Worm (Caenorhabditis elegans) whole organism, early embryonic: ENCODE results near the gene ZK54.3.

Experiments
- B0310.2 ChIP-seq: sonication (generic microtip); optimal IDR thresholded peaks from 2 replicates; lab custom pipeline; 2016; ENCODE audit warnings: mild to moderate bottlenecking, missing genetic modification characterization, missing compliant biosample characterization
- F13C5.2 ChIP-seq: sonication (generic microtip); optimal IDR thresholded peaks from 2 replicates; lab custom pipeline; 2017; ENCODE audit warnings: mild to moderate bottlenecking, missing genetic modification characterization, inconsistent platforms, missing compliant biosample characterization
- aly-1 ChIP-seq: sonication (generic microtip); optimal IDR thresholded peaks from 2 replicates; lab custom pipeline; 2016; ENCODE audit warnings: missing genetic modification characterization, missing compliant biosample characterization
- ama-1 ChIP-seq: fragments of 150-350 bp; optimal IDR thresholded peaks from 2 replicates; lab custom pipeline; 2014
- ceh-13 ChIP-seq: fragments of 200-800 bp; sonication (Bioruptor generic); optimal IDR thresholded peaks from 2 replicates; lab custom pipeline; 2018; ENCODE audit warnings: mild to moderate bottlenecking, missing genetic modification characterization, missing compliant biosample characterization
- ceh-36 ChIP-seq: sonication (generic microtip); optimal IDR thresholded peaks from 2 replicates; lab custom pipeline; 2016; ENCODE audit warnings: missing genetic modification characterization, inconsistent platforms, missing compliant biosample characterization
- ets-7 ChIP-seq: sonication (generic microtip); optimal IDR thresholded peaks from 2 replicates; lab custom pipeline; 2016; ENCODE audit warnings: missing genotype, missing genetic modification characterization, missing compliant biosample characterization
- flt-1 ChIP-seq: fragments of 200-800 bp; sonication (Bioruptor generic); IDR thresholded peaks from 2 replicates; pipeline ENCODE4 v1.3.6; 2022; ENCODE audit warnings: missing genetic modification characterization, missing compliant biosample characterization
- hmbx-1 ChIP-seq: sonication (generic microtip); optimal IDR thresholded peaks from 2 replicates; lab custom pipeline; 2016; ENCODE audit warnings: mild to moderate bottlenecking, missing genetic modification characterization, missing compliant biosample characterization
- hmg-4 ChIP-seq: fragments of 200-800 bp; sonication (Bioruptor generic); optimal IDR thresholded peaks from 2 replicates; lab custom pipeline; 2018; ENCODE audit warnings: mild to moderate bottlenecking, missing genetic modification characterization, missing compliant biosample characterization
- hnd-1 ChIP-seq: sonication (generic microtip); optimal IDR thresholded peaks from 2 replicates; lab custom pipeline; 2016; ENCODE audit warnings: missing genetic modification characterization, missing compliant biosample characterization
- pes-1 ChIP-seq: fragments of 200-800 bp; sonication (Bioruptor generic); IDR thresholded peaks from 2 replicates; pipeline ENCODE4 v1.3.6; 2022; ENCODE audit warnings: missing genetic modification reagents, missing genetic modification characterization, missing compliant biosample characterization
- scrt-1 ChIP-seq: fragments of 200-800 bp; sonication (Bioruptor generic); IDR thresholded peaks from 2 replicates; pipeline ENCODE4 v1.3.6; 2022; ENCODE audit warnings: missing genetic modification characterization, missing compliant biosample characterization
- sea-1 ChIP-seq: fragments of 200-800 bp; sonication (Bioruptor generic); conservative IDR thresholded peaks from 2 replicates; pipeline ENCODE4 v1.3.6; 2022; ENCODE audit warnings: missing genetic modification characterization, missing compliant biosample characterization
- tbx-11 ChIP-seq: fragments of 200-800 bp; sonication (Bioruptor generic); IDR thresholded peaks from 2 replicates; pipeline ENCODE4 v1.3.6; 2022; ENCODE audit warnings: missing genetic modification characterization, missing compliant biosample characterization
- tbx-37 ChIP-seq: fragments of 200-800 bp; sonication (Bioruptor generic); conservative IDR thresholded peaks from 2 replicates; pipeline ENCODE4 v1.3.6; 2022; ENCODE audit warnings: missing genetic modification reagents, missing genetic modification characterization, missing compliant biosample characterization
- tra-4 ChIP-seq: sonication (generic microtip); optimal IDR thresholded peaks from 2 replicates; lab custom pipeline; 2017; ENCODE audit warnings: missing genetic modification characterization, missing compliant biosample characterization

The ZK54.3 gene

ce11 chrX:17466615-17467014 lies at the start of gene ZK54.3:
TSS of gene ZK54.3 (minus strand) at chrX:17467005.
- TF ChIP-seq sea-1 (GFP tag; lab: Robert Waterston, UW) (no peak), tra-4 (no peak), F13C5.2 (no peak), scrt-1 (GFP tag; lab: Robert Waterston, UW) (no peak), pes-1 (GFP tag; lab: Robert Waterston, UW) (no peak), hmg-4 (GFP tag; lab: Kevin White, UChicago) (no peak), B0310.2 (tag; lab: Kevin White, UChicago) (no peak), ama-1 (no peak), aly-1 (tag; lab: Kevin White, UChicago) (no peak), hnd-1 (tag; lab: Kevin White, UChicago) (no peak), ets-7 (tag; lab: Kevin White, UChicago) (no peak), tbx-11 (no peak), ceh-36 (tag; lab: Kevin White, UChicago) (no peak), tbx-37 (GFP tag; lab: Robert Waterston, UW) (no peak)

- TF ChIP-seq tbx-11 (no peak), ceh-13 (no peak), hnd-1 (tag; lab: Kevin White, UChicago) (no peak), aly-1 (tag; lab: Kevin White, UChicago) (no peak), B0310.2 (tag; lab: Kevin White, UChicago) (no peak), hmbx-1 (tag; lab: Kevin White, UChicago) (no peak), flt-1 (GFP tag; lab: Robert Waterston, UW) (no peak), tra-4 (no peak), F13C5.2 (no peak), tbx-37 (GFP tag; lab: Robert Waterston, UW) (no peak)
Measured at ce11 chrX:17516461-17516860, 49.7 kb upstream of the ZK54.3 start.

DNA sequence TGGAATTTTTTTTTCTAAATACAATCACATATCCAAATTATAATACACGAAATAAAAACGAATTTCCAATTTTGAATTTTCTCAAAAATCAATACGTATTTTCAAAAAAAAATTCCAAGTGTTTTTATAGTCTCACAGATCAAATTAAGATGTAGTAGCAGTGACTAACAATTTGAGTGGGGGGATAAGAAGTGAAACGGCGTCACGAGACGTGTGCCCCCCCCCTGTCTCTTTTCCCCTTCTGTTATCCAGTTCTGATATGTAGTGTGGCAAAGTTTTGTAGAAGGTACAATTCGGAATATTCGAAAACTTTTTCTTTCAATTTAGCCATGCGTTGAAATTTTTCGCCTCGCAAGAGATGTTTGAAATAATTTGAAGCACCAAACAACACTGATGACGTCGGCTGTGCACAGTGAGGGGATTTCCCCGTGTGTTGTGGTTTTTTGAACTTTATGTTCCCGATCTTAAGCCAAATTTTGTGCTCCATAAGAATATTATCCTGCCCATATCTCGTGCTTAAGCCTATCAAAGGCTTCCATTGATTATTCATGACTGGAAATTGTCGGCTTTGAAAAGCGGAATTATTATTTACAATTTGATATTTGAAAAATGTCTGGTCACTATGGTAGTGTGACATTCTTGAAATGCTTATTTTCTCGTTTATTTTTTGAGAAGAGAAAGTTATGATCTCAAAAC lies 48.5 kb upstream of the ZK54.3 start:
- no peak for TF ChIP-seq ceh-36 (tag; lab: Kevin White, UChicago)

- TF ChIP-seq scrt-1 (GFP tag; lab: Robert Waterston, UW) (no peak), hmg-4 (GFP tag; lab: Kevin White, UChicago) (no peak), flt-1 (GFP tag; lab: Robert Waterston, UW) (no peak), ets-7 (tag; lab: Kevin White, UChicago) (no peak), tbx-37 (GFP tag; lab: Robert Waterston, UW) (no peak), ceh-13 (no peak)
Measured at ce11 chrX:17514422-17514821, 47.6 kb upstream of the ZK54.3 start.

- TF ChIP-seq tbx-37 (GFP tag; lab: Robert Waterston, UW) (no peak), hmg-4 (GFP tag; lab: Kevin White, UChicago) (peak; percentile 85), F13C5.2 (peak; percentile 36), flt-1 (GFP tag; lab: Robert Waterston, UW) (no peak), tra-4 (no peak), scrt-1 (GFP tag; lab: Robert Waterston, UW) (no peak), ama-1 (no peak), ceh-36 (tag; lab: Kevin White, UChicago) (no peak), pes-1 (GFP tag; lab: Robert Waterston, UW) (no peak), hmbx-1 (tag; lab: Kevin White, UChicago) (no peak), hnd-1 (tag; lab: Kevin White, UChicago) (no peak), ceh-13 (no peak), sea-1 (GFP tag; lab: Robert Waterston, UW) (0 out of 2 replicates have a peak, but pooled peaks have one; percentile 12), ets-7 (tag; lab: Kevin White, UChicago) (peak; percentile 6), aly-1 (tag; lab: Kevin White, UChicago) (peak; percentile 20), B0310.2 (tag; lab: Kevin White, UChicago) (no peak), tbx-11 (no peak)
Measured at ce11 chrX:17513507-17514113, 46.8 kb upstream of the ZK54.3 start, which contains the start of gene nhr-1. TSS of gene nhr-1 (plus strand) at chrX:17514063.

ce11 chrX:17510523-17510922 lies 43.7 kb upstream of the ZK54.3 start:
- no peak for TF ChIP-seq ama-1
- no peak for TF ChIP-seq pes-1 (GFP tag; lab: Robert Waterston, UW)
- no peak for TF ChIP-seq hmg-4 (GFP tag; lab: Kevin White, UChicago)
- TF ChIP-seq tbx-37 (GFP tag; lab: Robert Waterston, UW) = no peak
- TF ChIP-seq scrt-1 (GFP tag; lab: Robert Waterston, UW) = no peak
- no peak for TF ChIP-seq F13C5.2
- no peak for TF ChIP-seq hnd-1 (tag; lab: Kevin White, UChicago)
- no peak for TF ChIP-seq B0310.2 (tag; lab: Kevin White, UChicago)
- TF ChIP-seq ceh-13 = no peak
- no peak for TF ChIP-seq aly-1 (tag; lab: Kevin White, UChicago)
- TF ChIP-seq flt-1 (GFP tag; lab: Robert Waterston, UW) = no peak
- TF ChIP-seq ceh-36 (tag; lab: Kevin White, UChicago) = no peak
- TF ChIP-seq ets-7 (tag; lab: Kevin White, UChicago) = no peak
- TF ChIP-seq sea-1 (GFP tag; lab: Robert Waterston, UW) = no peak
- no peak for TF ChIP-seq hmbx-1 (tag; lab: Kevin White, UChicago)
- TF ChIP-seq tra-4 = no peak
- TF ChIP-seq tbx-11 = no peak

- TF ChIP-seq ama-1 = no peak
- TF ChIP-seq aly-1 (tag; lab: Kevin White, UChicago) = no peak
- TF ChIP-seq tbx-37 (GFP tag; lab: Robert Waterston, UW) = no peak
- no peak for TF ChIP-seq hmbx-1 (tag; lab: Kevin White, UChicago)
- no peak for TF ChIP-seq flt-1 (GFP tag; lab: Robert Waterston, UW)
- no peak for TF ChIP-seq F13C5.2
- no peak for TF ChIP-seq sea-1 (GFP tag; lab: Robert Waterston, UW)
- no peak for TF ChIP-seq ets-7 (tag; lab: Kevin White, UChicago)
- TF ChIP-seq tra-4 = no peak
- no peak for TF ChIP-seq hnd-1 (tag; lab: Kevin White, UChicago)
- TF ChIP-seq tbx-11 = no peak
- no peak for TF ChIP-seq B0310.2 (tag; lab: Kevin White, UChicago)
- no peak for TF ChIP-seq ceh-13
- TF ChIP-seq hmg-4 (GFP tag; lab: Kevin White, UChicago) = no peak
- no peak for TF ChIP-seq scrt-1 (GFP tag; lab: Robert Waterston, UW)
- TF ChIP-seq pes-1 (GFP tag; lab: Robert Waterston, UW) = no peak
- no peak for TF ChIP-seq ceh-36 (tag; lab: Kevin White, UChicago)
Measured at ce11 chrX:17509048-17509776, 42.4 kb upstream of the ZK54.3 start.
